Worm (Caenorhabditis elegans): Measurements from ENCODE around the gene Y49A3A.4.

Y49A3A.4 gene

DNA sequence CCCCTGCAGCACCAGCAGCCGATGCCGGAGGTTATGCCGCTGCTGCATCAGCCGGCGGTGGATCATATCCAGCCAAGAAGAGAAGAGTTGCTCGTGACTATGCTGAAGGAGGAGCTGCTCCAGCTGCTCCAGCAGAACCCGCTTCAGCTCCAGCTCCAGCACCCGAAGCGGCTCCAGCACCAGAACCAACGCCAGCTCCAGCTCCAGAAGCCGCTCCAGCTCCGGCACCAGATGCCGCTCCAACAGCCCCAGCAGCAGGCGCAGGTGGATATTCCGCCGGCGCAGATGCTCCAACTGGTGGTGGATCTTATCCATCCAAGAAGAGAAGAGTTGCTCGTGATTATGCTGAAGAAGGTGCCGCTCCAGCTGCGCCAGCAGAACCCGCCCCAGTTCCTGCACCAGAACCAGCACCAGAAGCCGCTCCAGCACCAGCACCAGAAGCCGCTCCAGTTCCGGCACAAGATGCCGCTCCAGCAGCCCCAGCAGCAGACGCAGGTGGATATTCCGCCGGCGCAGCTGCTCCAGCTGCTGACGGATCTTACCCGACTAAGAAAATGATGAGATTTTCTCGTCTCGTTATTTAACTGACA lies 37.9 kb downstream of the Y49A3A.4 start:
- TF ChIP-seq dpl-1 (GFP tag; optimal IDR thresholded peaks at IDR 0.05): no peak
- TF ChIP-seq efl-1 (optimal IDR thresholded peaks at IDR 0.05): no peak
- peak in 1 of 2 experiments; percentile 61 for TF ChIP-seq efl-1 (GFP tag; optimal IDR thresholded peaks at IDR 0.05 in 1 of 2)

ce11 chrV:14320246-14320645 lies 38.4 kb downstream of the Y49A3A.4 start, which contains the start of gene F47B8.14:
F47B8.14 (plus strand) TSS chrV:14320546.
- TF ChIP-seq nhr-85 (tag) (no peak), ceh-8 (GFP tag; optimal IDR thresholded peaks at IDR 0.05) (no peak), nhr-28 (tag; optimal IDR thresholded peaks at IDR 0.05) (no peak), aly-2 (tag; optimal IDR thresholded peaks at IDR 0.05) (no peak), zag-1 (tag; optimal IDR thresholded peaks at IDR 0.05) (no peak)

ce11 chrV:14319101-14319781 lies 39.4 kb downstream of the Y49A3A.4 start, which contains the start of gene F47B8.13:
F47B8.13 (minus strand) TSS chrV:14319731.
- TF ChIP-seq aha-1 (tag; optimal IDR thresholded peaks at IDR 0.05) (no peak), jun-1 (tag; optimal IDR thresholded peaks at IDR 0.05) (no peak), pag-3 (tag; optimal IDR thresholded peaks at IDR 0.05; ENCODE audit: borderline replicate concordance, insufficient read depth) (no peak), ceh-8 (GFP tag; optimal IDR thresholded peaks at IDR 0.05) (peak; percentile 40)

- TF ChIP-seq elt-2 (tag; optimal IDR thresholded peaks at IDR 0.05): no peak
- peak; percentile 54 for TF ChIP-seq pax-3 (tag; optimal IDR thresholded peaks at IDR 0.05)
- TF ChIP-seq ceh-88 (GFP tag; IDR thresholded peaks at IDR 0.05): no peak
- no peak for TF ChIP-seq rnt-1 (tag; optimal IDR thresholded peaks at IDR 0.05)
- no peak for TF ChIP-seq nhr-71 (tag; optimal IDR thresholded peaks at IDR 0.05)
- no peak for TF ChIP-seq C04F5.9 (tag; optimal IDR thresholded peaks at IDR 0.05)
- TF ChIP-seq ceh-8 (GFP tag; optimal IDR thresholded peaks at IDR 0.05): no peak
- TF ChIP-seq lir-3 (tag; optimal IDR thresholded peaks at IDR 0.05; ENCODE audit: poor library complexity): no peak
- no peak for TF ChIP-seq tlp-1 (tag; optimal IDR thresholded peaks at IDR 0.05)
- no peak for TF ChIP-seq efl-1 (optimal IDR thresholded peaks at IDR 0.05)
- no peak for TF ChIP-seq efl-1 (GFP tag; optimal IDR thresholded peaks at IDR 0.05 in 1 of 2)
- peak; percentile 3 for TF ChIP-seq ceh-90 (tag; optimal IDR thresholded peaks at IDR 0.05)
- TF ChIP-seq unc-130 (tag; optimal IDR thresholded peaks at IDR 0.05): no peak
- TF ChIP-seq fkh-8 (tag; optimal IDR thresholded peaks at IDR 0.05): peak; percentile 66
- TF ChIP-seq nhr-76 (tag; optimal IDR thresholded peaks at IDR 0.05): no peak
- TF ChIP-seq sup-37 (GFP tag; optimal IDR thresholded peaks at IDR 0.05): no peak
- TF ChIP-seq snpc-4 (tag; optimal IDR thresholded peaks at IDR 0.05): no peak
Observed at ce11 chrV:14317621-14318020, 41.1 kb downstream of the Y49A3A.4 start.

- no peak for TF ChIP-seq nhr-71 (tag; optimal IDR thresholded peaks at IDR 0.05)
- peak; percentile 62 for TF ChIP-seq lin-14 (GFP tag; optimal IDR thresholded peaks at IDR 0.05)
- TF ChIP-seq efl-1 (optimal IDR thresholded peaks at IDR 0.05): no peak
- TF ChIP-seq efl-1 (GFP tag; optimal IDR thresholded peaks at IDR 0.05 in 1 of 2): peak in 1 of 2 experiments; percentile 2
- TF ChIP-seq lsy-2 (tag; optimal IDR thresholded peaks at IDR 0.05): peak in 1 of 2 experiments; percentile 23
Observed at ce11 chrV:14317204-14317603, 41.5 kb downstream of the Y49A3A.4 start.

DNA sequence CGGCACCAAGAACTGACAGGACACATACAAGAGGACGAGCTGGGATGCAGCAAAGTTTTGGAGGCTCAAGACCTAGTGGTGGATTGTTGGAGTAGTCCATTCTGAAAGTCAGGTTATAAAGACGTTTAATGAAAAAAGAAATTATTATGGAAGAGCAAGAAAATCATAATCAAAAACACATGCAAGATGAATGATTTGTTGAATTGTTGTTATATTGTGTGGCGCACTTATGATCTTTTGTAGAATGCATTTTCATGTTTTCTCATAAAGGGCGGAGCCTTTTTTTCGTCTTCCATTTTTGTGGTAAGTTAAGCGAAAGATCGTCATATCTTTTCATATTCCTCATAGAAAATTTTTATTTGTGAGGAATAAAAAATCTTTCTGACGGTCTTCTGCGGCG lies 42.2 kb downstream of the Y49A3A.4 start, which contains the start of gene F47B8.2:
Gene F47B8.2, minus strand, starts transcription at position 101 of the 400 bp plus-strand sequence.
- TF ChIP-seq nhr-28 (tag; optimal IDR thresholded peaks at IDR 0.05) (no peak), isw-1 (GFP tag; IDR thresholded peaks at IDR 0.05) (no peak), sup-37 (GFP tag; optimal IDR thresholded peaks at IDR 0.05) (no peak), unc-98 (GFP tag; IDR thresholded peaks at IDR 0.05) (no peak)

Data from whole organism, L1 larva.